Fruit fly (Drosophila melanogaster): ENCODE measurements around the gene Sh.

Gene Sh

DNA sequence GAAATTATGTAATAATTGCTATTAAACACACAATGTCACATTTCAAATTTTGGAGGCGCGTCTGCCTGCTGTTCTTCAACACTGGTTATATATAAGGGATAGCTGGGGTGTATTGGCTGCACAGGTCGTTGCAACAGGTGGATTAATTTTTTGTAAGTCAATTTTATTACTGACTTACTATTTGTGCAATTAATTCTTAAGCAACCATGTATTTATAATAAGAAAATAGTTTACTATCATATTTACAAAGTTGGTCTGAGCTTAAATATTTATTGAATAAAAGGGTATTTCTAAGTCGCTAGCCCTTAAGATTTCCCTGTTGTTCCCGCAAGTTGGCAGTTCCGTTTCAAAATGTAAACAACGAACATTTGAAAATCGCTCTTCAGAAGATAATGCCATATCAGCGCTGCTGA, 29.8 kb upstream of the Sh start, which contains the start of gene RhoGAP16F (continued):
- 0 out of 3 replicates have a peak, but pooled peaks have one; percentile 60 for TF ChIP-seq CG3726 (GFP tag; IDR thresholded peaks at IDR 0.05)
- TF ChIP-seq Ptx1 (GFP tag; IDR thresholded peaks at IDR 0.05): peak; percentile 93
- peak; percentile 74 for TF ChIP-seq Blimp-1 (GFP tag; optimal IDR thresholded peaks at IDR 0.05)
- peak; percentile 48; the same call in 1 of the 2 replicates for TF ChIP-seq dimm (GFP tag; IDR thresholded peaks at IDR 0.05)
- peak; percentile 92 for TF ChIP-seq Xbp1 (GFP tag; optimal IDR thresholded peaks at IDR 0.05)
- peak; percentile 76 for TF ChIP-seq CG7556 (GFP tag; optimal IDR thresholded peaks at IDR 0.05)
- peak; percentile 26 for TF ChIP-seq CTCF (GFP tag; optimal IDR thresholded peaks at IDR 0.05)
- peak; percentile 91 for TF ChIP-seq Xrp1 (GFP tag; IDR thresholded peaks at IDR 0.05)
- peak; percentile 64 for TF ChIP-seq twi (tag; optimal IDR thresholded peaks at IDR 0.05)
- TF ChIP-seq ftz-f1 (GFP tag; optimal IDR thresholded peaks at IDR 0.05): peak; percentile 13
- peak; percentile 20 for TF ChIP-seq Sin3A (optimal IDR thresholded peaks at IDR 0.05)
- peak; percentile 39 for TF ChIP-seq pzg (GFP tag; optimal IDR thresholded peaks at IDR 0.05)
- peak; percentile 79 for TF ChIP-seq CG18619 (GFP tag; optimal IDR thresholded peaks at IDR 0.05)
- TF ChIP-seq MTF-1 (GFP tag; optimal IDR thresholded peaks at IDR 0.05; ENCODE audit: borderline replicate concordance): peak; percentile 29
- no peak for TF ChIP-seq Opbp (GFP tag; IDR thresholded peaks at IDR 0.05; ENCODE audit: partially characterized antibody)
- peak; percentile 83 for TF ChIP-seq HLH54F (GFP tag; optimal IDR thresholded peaks at IDR 0.05)
- TF ChIP-seq grau (tag; optimal IDR thresholded peaks at IDR 0.05): peak; percentile 86
- peak; percentile 73 for TF ChIP-seq CG11456 (GFP tag; IDR thresholded peaks at IDR 0.05)
- TF ChIP-seq Mrtf (GFP tag; IDR thresholded peaks at IDR 0.05): peak; percentile 67; the same call in 1 of the 3 replicates
- peak; percentile 61 for TF ChIP-seq ATbp (GFP tag; optimal IDR thresholded peaks at IDR 0.05)
- peak; percentile 89 for TF ChIP-seq vvl (GFP tag; IDR thresholded peaks at IDR 0.05)
- TF ChIP-seq Med (GFP tag): peak; percentile 96
- peak; percentile 79 for TF ChIP-seq B-H2 (GFP tag; optimal IDR thresholded peaks at IDR 0.05)
- TF ChIP-seq slp2 (GFP tag; optimal IDR thresholded peaks at IDR 0.05): peak; percentile 63
- TF ChIP-seq CG1529 (GFP tag; optimal IDR thresholded peaks at IDR 0.05): peak; percentile 43
- TF ChIP-seq scrt (GFP tag; optimal IDR thresholded peaks at IDR 0.05): peak; percentile 92
- TF ChIP-seq CG8388 (GFP tag; optimal IDR thresholded peaks at IDR 0.05): peak; percentile 82
- TF ChIP-seq CG18476 (GFP tag; optimal IDR thresholded peaks at IDR 0.05): peak; percentile 69
- peak; percentile 54; the same call in 1 of the 2 replicates for TF ChIP-seq Taf1 (GFP tag; IDR thresholded peaks at IDR 0.05)
- peak; percentile 83 for TF ChIP-seq zen (tag; optimal IDR thresholded peaks at IDR 0.05)
- TF ChIP-seq ranshi (GFP tag; IDR thresholded peaks at IDR 0.05): peak; percentile 79
- TF ChIP-seq pnt (GFP tag; optimal IDR thresholded peaks at IDR 0.05): peak; percentile 72
- TF ChIP-seq fru (optimal IDR thresholded peaks at IDR 0.05): no peak
- TF ChIP-seq Ets97D (GFP tag; optimal IDR thresholded peaks at IDR 0.05): peak; percentile 52
- peak; percentile 77 for TF ChIP-seq CG1603 (tag; optimal IDR thresholded peaks at IDR 0.05)
- no peak for TF ChIP-seq tna (GFP tag; IDR thresholded peaks at IDR 0.05; ENCODE audit: partially characterized antibody)
- TF ChIP-seq Hand (GFP tag; optimal IDR thresholded peaks at IDR 0.05): no peak
- no peak; the same call in 2 of the 3 replicates for TF ChIP-seq gce (GFP tag; IDR thresholded peaks at IDR 0.05)
- peak; percentile 56 for TF ChIP-seq org-1 (GFP tag; optimal IDR thresholded peaks at IDR 0.05)
- TF ChIP-seq CG13123 (GFP tag; optimal IDR thresholded peaks at IDR 0.05): peak; percentile 50
- TF ChIP-seq CG3163 (GFP tag; optimal IDR thresholded peaks at IDR 0.05): peak; percentile 52
- peak; percentile 74 for TF ChIP-seq Dp (GFP tag; optimal IDR thresholded peaks at IDR 0.05)
- TF ChIP-seq CG8359 (GFP tag; optimal IDR thresholded peaks at IDR 0.05; ENCODE audit: borderline replicate concordance): no peak
- TF ChIP-seq ro (GFP tag; IDR thresholded peaks at IDR 0.05): peak; percentile 24; the same call in 1 of the 2 replicates
- peak; percentile 82 for TF ChIP-seq pho (GFP tag; optimal IDR thresholded peaks at IDR 0.05)
- peak; percentile 83 for TF ChIP-seq CG13424 (tag; optimal IDR thresholded peaks at IDR 0.05)
- TF ChIP-seq unc-4 (GFP tag; IDR thresholded peaks at IDR 0.05; ENCODE audit: partially characterized antibody): no peak
- peak; percentile 75 for TF ChIP-seq CG33557 (GFP tag; optimal IDR thresholded peaks at IDR 0.05)
- TF ChIP-seq toy (GFP tag; IDR thresholded peaks at IDR 0.05): peak; percentile 47; the same call in 1 of the 2 replicates
- no peak for TF ChIP-seq CG14860 (GFP tag; IDR thresholded peaks at IDR 0.05; ENCODE audit: partially characterized antibody)
- TF ChIP-seq jing (GFP tag; optimal IDR thresholded peaks at IDR 0.05): peak; percentile 71

Measured in whole organism, embryonic.